Worm (Caenorhabditis elegans): Measurements from ENCODE around the gene faah-1.

DNA sequence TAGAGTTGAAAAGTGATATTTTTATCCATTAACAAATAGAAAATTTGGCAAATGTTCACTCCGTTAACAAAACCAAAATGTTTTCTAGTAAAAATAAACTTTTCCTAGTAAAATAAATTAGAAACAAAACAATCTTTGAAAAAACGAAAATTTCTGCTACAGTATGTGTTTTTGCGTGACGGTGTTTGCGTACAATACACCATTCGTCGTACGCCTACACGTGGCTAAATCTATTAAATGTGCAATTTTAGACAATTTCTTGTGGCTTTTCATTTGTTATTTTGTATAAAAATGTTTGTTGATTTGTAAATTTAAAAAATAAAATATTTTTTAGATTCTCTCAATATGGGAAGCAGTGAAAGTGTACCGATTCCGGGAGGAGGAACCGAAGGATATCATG lies 46.0 kb upstream of the faah-1 start, which contains the start of gene Y42H9AR.1:
- TF ChIP-seq nhr-11 (tag; optimal IDR thresholded peaks at IDR 0.05) = no peak
- no peak for TF ChIP-seq ceh-6 (GFP tag; optimal IDR thresholded peaks at IDR 0.05)
- TF ChIP-seq F13H6.1 (tag; optimal IDR thresholded peaks at IDR 0.05) = no peak
- no peak for TF ChIP-seq pros-1 (tag; optimal IDR thresholded peaks at IDR 0.05)
- TF ChIP-seq npax-4 (tag; optimal IDR thresholded peaks at IDR 0.05) = no peak
- no peak for TF ChIP-seq odd-2 (tag; optimal IDR thresholded peaks at IDR 0.05)
- TF ChIP-seq unc-55 (GFP tag; optimal IDR thresholded peaks at IDR 0.05) = no peak
- TF ChIP-seq C38D4.7 (GFP tag; optimal IDR thresholded peaks at IDR 0.05) = no peak
- TF ChIP-seq ama-1 (optimal IDR thresholded peaks at IDR 0.05) = no peak
- no peak for TF ChIP-seq elt-4 (tag; optimal IDR thresholded peaks at IDR 0.05)
- TF ChIP-seq ceh-24 (tag; optimal IDR thresholded peaks at IDR 0.05) = no peak
- no peak for TF ChIP-seq gmeb-2 (tag; optimal IDR thresholded peaks at IDR 0.05)
- no peak for TF ChIP-seq pha-4 (tag; optimal IDR thresholded peaks at IDR 0.05)
